Fruit fly (Drosophila melanogaster) whole organism, prepupa: ENCODE data around the gene Oseg1.
A peak's percentile ranks its signal among the peaks of the same experiment; 100 is the strongest.

Experiments used
- Blimp-1 ChIP-seq: fragments of 200-800 bp; sonication (Bioruptor generic); optimal IDR thresholded peaks from 3 replicates; lab custom pipeline; 2017; ENCODE audit warnings: missing biosample characterization, missing genetic modification characterization, mild to moderate bottlenecking, moderate library complexity, missing genetic modification reagents
- CG10631 ChIP-seq: fragments of 200-800 bp; sonication (Bioruptor generic); optimal IDR thresholded peaks from 2 replicates; lab custom pipeline; 2016; ENCODE audit warnings: missing biosample characterization, missing genetic modification characterization
- CG10669 ChIP-seq: fragments of 200-800 bp; sonication (Bioruptor generic); optimal IDR thresholded peaks from 3 replicates; lab custom pipeline; 2018; ENCODE audit warnings: missing biosample characterization, mild to moderate bottlenecking, missing genetic modification characterization, moderate library complexity
- CG11294 ChIP-seq: fragments of 200-800 bp; sonication (Bioruptor generic); IDR thresholded peaks from 2 replicates; pipeline ENCODE4 v1.3.6; 2022; ENCODE audit warnings: missing biosample characterization, missing genetic modification characterization
- CG11762 ChIP-seq: fragments of 200-800 bp; sonication (Bioruptor generic); optimal IDR thresholded peaks from 3 replicates; lab custom pipeline; 2016; ENCODE audit warnings: missing biosample characterization, missing genetic modification characterization; ENCODE audit not compliant: insufficient read depth
- CG11902 ChIP-seq: fragments of 200-800 bp; sonication (Bioruptor generic); optimal IDR thresholded peaks from 3 replicates; lab custom pipeline; 2016; ENCODE audit warnings: missing biosample characterization, missing genetic modification characterization
- CG15336 ChIP-seq: fragments of 200-800 bp; sonication (Bioruptor generic); IDR thresholded peaks from 2 replicates; pipeline ENCODE4 v1.3.6; 2022; ENCODE audit warnings: missing biosample characterization, missing genetic modification characterization
- CG16779 ChIP-seq: fragments of 200-800 bp; sonication (Bioruptor generic); optimal IDR thresholded peaks from 3 replicates; lab custom pipeline; 2017; ENCODE audit warnings: missing biosample characterization, mild to moderate bottlenecking, missing genetic modification characterization
- CG3032 ChIP-seq: fragments of 200-800 bp; optimal IDR thresholded peaks from 2 replicates; lab custom pipeline; 2019; ENCODE audit warnings: missing biosample characterization, mild to moderate bottlenecking, missing genetic modification characterization, moderate library complexity
- CG32006 ChIP-seq: fragments of 200-800 bp; sonication (Bioruptor generic); optimal IDR thresholded peaks from 3 replicates; lab custom pipeline; 2017; ENCODE audit warnings: missing biosample characterization, mild to moderate bottlenecking, missing genetic modification characterization
- CG3919 ChIP-seq: fragments of 200-800 bp; sonication (Bioruptor generic); optimal IDR thresholded peaks from 3 replicates; lab custom pipeline; 2016; ENCODE audit warnings: missing biosample characterization, missing genetic modification characterization
- CG6163 ChIP-seq: fragments of 200-800 bp; sonication (Bioruptor generic); IDR thresholded peaks from 3 replicates; pipeline ENCODE4 v1.3.6; 2022; ENCODE audit warnings: missing biosample characterization, missing genetic modification characterization
- CG6792 ChIP-seq: fragments of 200-800 bp; sonication (Bioruptor generic); optimal IDR thresholded peaks from 3 replicates; lab custom pipeline; 2016; ENCODE audit warnings: missing biosample characterization, missing genetic modification characterization
- CG6808 ChIP-seq: fragments of 200-800 bp; sonication (Bioruptor generic); optimal IDR thresholded peaks from 3 replicates; lab custom pipeline; 2017; ENCODE audit warnings: missing biosample characterization, missing genetic modification characterization, mild to moderate bottlenecking, moderate library complexity, missing genetic modification reagents
- CG6854 ChIP-seq: fragments of 200-800 bp; sonication (Bioruptor generic); optimal IDR thresholded peaks from 2 replicates; lab custom pipeline; 2017; ENCODE audit warnings: missing biosample characterization, mild to moderate bottlenecking, missing genetic modification characterization
- CG8319 ChIP-seq: fragments of 200-800 bp; sonication (Bioruptor generic); optimal IDR thresholded peaks from 3 replicates; lab custom pipeline; 2016; ENCODE audit warnings: missing biosample characterization, missing genetic modification characterization
- CG8632 ChIP-seq: fragments of 200-800 bp; sonication (Bioruptor generic); optimal IDR thresholded peaks from 3 replicates; lab custom pipeline; 2016; ENCODE audit warnings: missing biosample characterization, missing genetic modification characterization
- Eip78C ChIP-seq: fragments of 200-800 bp; sonication (Bioruptor generic); peaks from one replicate; lab custom pipeline; 2016; ENCODE audit warnings: missing biosample characterization, missing genetic modification characterization
- Ets21C ChIP-seq: fragments of 200-800 bp; sonication (Bioruptor generic); optimal IDR thresholded peaks from 3 replicates; lab custom pipeline; 2016; ENCODE audit warnings: missing biosample characterization, missing genetic modification characterization
- Ets96B ChIP-seq: fragments of 200-800 bp; optimal IDR thresholded peaks from 2 replicates; lab custom pipeline; 2019; ENCODE audit warnings: missing biosample characterization, mild to moderate bottlenecking, missing genetic modification characterization, moderate library complexity
- Hr38 ChIP-seq: sonication (Bioruptor generic); optimal IDR thresholded peaks from 2 replicates; lab custom pipeline; 2016; ENCODE audit warnings: missing biosample characterization, missing genetic modification characterization
- Hr4 ChIP-seq: fragments of 200-800 bp; sonication (Bioruptor generic); optimal IDR thresholded peaks from 3 replicates; lab custom pipeline; 2016; ENCODE audit warnings: missing biosample characterization, missing genetic modification characterization
- Met ChIP-seq: fragments of 200-800 bp; sonication (Bioruptor generic); optimal IDR thresholded peaks from 3 replicates; lab custom pipeline; 2016; ENCODE audit warnings: missing biosample characterization, missing genetic modification characterization
- Sox102F ChIP-seq: fragments of 200-800 bp; sonication (Bioruptor generic); optimal IDR thresholded peaks from 2 replicates; lab custom pipeline; 2016; ENCODE audit warnings: missing biosample characterization, mild to moderate bottlenecking, missing genetic modification characterization
- Sox14 ChIP-seq: fragments of 200-800 bp; sonication (Bioruptor generic); optimal IDR thresholded peaks from 3 replicates; lab custom pipeline; 2016; ENCODE audit warnings: missing biosample characterization, missing genetic modification characterization
- Sox15 ChIP-seq: fragments of 200-800 bp; sonication (Bioruptor generic); optimal IDR thresholded peaks from 3 replicates; lab custom pipeline; 2016; ENCODE audit warnings: missing biosample characterization, missing genetic modification characterization
- achi ChIP-seq: fragments of 200-800 bp; sonication (Bioruptor generic); optimal IDR thresholded peaks from 3 replicates; lab custom pipeline; 2016; ENCODE audit warnings: missing biosample characterization, missing genetic modification characterization
- cyc ChIP-seq: fragments of 200-800 bp; sonication (Bioruptor generic); optimal IDR thresholded peaks from 3 replicates; lab custom pipeline; 2016; ENCODE audit warnings: missing biosample characterization, missing genetic modification characterization
- fd59A ChIP-seq: fragments of 200-800 bp; sonication (Bioruptor generic); optimal IDR thresholded peaks from 2 replicates; lab custom pipeline; 2017; ENCODE audit warnings: missing biosample characterization, mild to moderate bottlenecking, missing genetic modification characterization, missing genetic modification reagents
- fd85E ChIP-seq: fragments of 200-800 bp; sonication (Bioruptor generic); optimal IDR thresholded peaks from 3 replicates; lab custom pipeline; 2016; ENCODE audit warnings: missing biosample characterization, missing genetic modification characterization
- fkh ChIP-seq: fragments of 200-800 bp; sonication (Bioruptor generic); optimal IDR thresholded peaks from 3 replicates; lab custom pipeline; 2017; ENCODE audit warnings: missing biosample characterization, mild to moderate bottlenecking, missing genetic modification characterization, moderate library complexity
- lz ChIP-seq: fragments of 200-800 bp; sonication (Bioruptor generic); optimal IDR thresholded peaks from 3 replicates; lab custom pipeline; 2016; ENCODE audit warnings: missing biosample characterization, missing genetic modification characterization
- net ChIP-seq: fragments of 200-800 bp; sonication (Bioruptor generic); optimal IDR thresholded peaks from 3 replicates; lab custom pipeline; 2016; ENCODE audit warnings: missing biosample characterization, missing genetic modification characterization
- pdm3 ChIP-seq: fragments of 200-800 bp; sonication (Bioruptor generic); optimal IDR thresholded peaks from 3 replicates; lab custom pipeline; 2016; ENCODE audit warnings: missing biosample characterization, missing genetic modification characterization
- salr ChIP-seq, 2 experiments: fragments of 200-800 bp; sonication (Bioruptor generic); optimal IDR thresholded peaks; 3 replicates each; lab custom pipeline; 2016 to 2018; ENCODE audit warnings: missing biosample characterization in 2 of 2, missing genetic modification characterization in 2 of 2, mild to moderate bottlenecking in 1 of 2
- spab ChIP-seq: fragments of 200-800 bp; sonication (Bioruptor generic); optimal IDR thresholded peaks from 2 replicates; lab custom pipeline; 2017; ENCODE audit warnings: missing biosample characterization, mild to moderate bottlenecking, missing genetic modification characterization, missing genetic modification reagents
- svp ChIP-seq: fragments of 200-800 bp; sonication (Bioruptor generic); peaks from one replicate; lab custom pipeline; 2016; ENCODE audit warnings: missing biosample characterization, missing genetic modification characterization
- topi ChIP-seq: fragments of 200-800 bp; sonication (Bioruptor generic); optimal IDR thresholded peaks from 3 replicates; lab custom pipeline; 2016; ENCODE audit warnings: missing biosample characterization, missing genetic modification characterization
- vri ChIP-seq: fragments of 200-800 bp; sonication (Bioruptor generic); optimal IDR thresholded peaks from 3 replicates; lab custom pipeline; 2016; ENCODE audit warnings: missing biosample characterization, mild to moderate bottlenecking, missing genetic modification characterization

Gene Oseg1

DNA sequence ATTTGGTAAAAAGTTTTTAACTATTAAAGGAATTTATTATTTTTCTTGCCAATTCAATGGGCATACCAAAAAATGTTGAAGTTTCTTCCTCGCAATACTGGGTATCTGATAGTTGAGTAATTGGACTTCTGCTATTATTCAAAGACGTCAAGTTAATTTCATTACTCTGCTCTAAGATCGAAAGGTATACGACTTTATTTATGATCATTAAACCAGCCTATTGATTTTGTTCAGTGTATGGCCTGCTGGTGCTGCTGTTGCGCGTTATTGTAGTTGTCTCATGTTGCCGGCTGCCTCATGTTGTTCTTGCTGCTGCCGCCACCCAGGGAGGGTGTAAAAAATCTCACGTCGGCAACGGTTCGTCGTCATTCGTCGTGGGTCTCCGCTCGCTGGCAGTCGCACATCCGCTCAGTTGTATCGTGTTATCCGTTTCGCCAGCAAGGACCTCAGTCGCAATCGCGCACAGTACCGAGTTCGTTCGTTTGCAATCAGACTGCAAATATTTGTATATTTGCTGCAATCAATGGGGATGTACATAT is 16.9 kb downstream of the Oseg1 start, which contains the start of gene CG7120 (continued):
- peak; percentile 31 for TF ChIP-seq Ets96B (tag; lab: Kevin White, UChicago)
- peak; percentile 43 for TF ChIP-seq CG10669 (GFP tag; lab: Kevin White, UChicago)
- TF ChIP-seq Sox15 (GFP tag; lab: Kevin White, UChicago) = no peak

- peak; percentile 33 for TF ChIP-seq Eip78C (GFP tag; lab: Kevin White, UChicago)
- no peak for TF ChIP-seq CG6854 (GFP tag; lab: Kevin White, UChicago)
These were observed 17.7 kb downstream of the Oseg1 start for dm6 chr3L:8394944-8395343.

- TF ChIP-seq Hr38 (GFP tag; lab: Kevin White, UChicago) = no peak
- TF ChIP-seq svp (GFP tag; lab: Kevin White, UChicago) = no peak
- no peak for TF ChIP-seq CG6792
- TF ChIP-seq CG16779 (tag; lab: Kevin White, UChicago) = no peak
- TF ChIP-seq salr (GFP tag; optimal IDR thresholded peaks at IDR 0.05; lab: Kevin White, UChicago) = no peak
- no peak for TF ChIP-seq Sox14 (GFP tag; lab: Kevin White, UChicago)
- no peak for TF ChIP-seq spab (GFP tag; lab: Kevin White, UChicago)
- TF ChIP-seq CG10669 (GFP tag; lab: Kevin White, UChicago) = no peak
- no peak for TF ChIP-seq CG11902
- TF ChIP-seq CG8319 (GFP tag; lab: Kevin White, UChicago) = no peak
- no peak for TF ChIP-seq Ets96B (tag; lab: Kevin White, UChicago)
- TF ChIP-seq achi (GFP tag; lab: Kevin White, UChicago) = no peak
- TF ChIP-seq CG32006 = no peak
- TF ChIP-seq pdm3 (GFP tag; lab: Kevin White, UChicago) = no peak
These were observed 18.5 kb downstream of the Oseg1 start for dm6 chr3L:8394132-8394531.

DNA sequence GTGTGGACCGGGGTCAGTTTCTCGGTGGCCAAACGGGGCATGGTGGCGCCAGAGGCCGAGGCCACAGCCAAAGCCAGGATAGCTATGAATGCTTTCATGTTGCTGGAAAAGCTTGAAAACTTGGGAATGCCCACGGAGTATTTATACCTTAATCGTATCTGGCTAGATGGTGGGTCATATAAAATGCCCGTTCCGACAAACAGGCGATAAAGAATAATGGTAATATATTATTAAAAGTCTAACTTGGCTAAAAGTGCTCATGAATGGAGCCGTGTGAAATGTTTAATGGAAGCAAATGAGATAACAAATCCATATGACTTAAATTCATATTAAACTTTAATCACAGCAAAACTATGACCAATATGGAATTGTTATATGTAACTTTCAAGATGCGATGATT is 19.1 kb downstream of the Oseg1 start, which contains the start of gene Jon66Cii:
TSS of gene Jon66Cii (minus strand) at position 101 of the 400 bp plus-strand sequence.
- TF ChIP-seq net (GFP tag; lab: Kevin White, UChicago) (no peak), fd59A (no peak), Sox14 (GFP tag; lab: Kevin White, UChicago) (no peak), CG3032 (tag; lab: Kevin White, UChicago) (no peak), CG6808 (GFP tag; lab: Kevin White, UChicago) (no peak), Ets96B (tag; lab: Kevin White, UChicago) (no peak), Sox102F (no peak), Eip78C (GFP tag; lab: Kevin White, UChicago) (no peak), CG6854 (GFP tag; lab: Kevin White, UChicago) (no peak), Met (GFP tag; lab: Kevin White, UChicago) (no peak), Hr4 (GFP tag; lab: Kevin White, UChicago) (no peak)

- no peak for TF ChIP-seq CG3919 (GFP tag; lab: Kevin White, UChicago)
- no peak for TF ChIP-seq cyc (GFP tag; lab: Kevin White, UChicago)
- TF ChIP-seq CG11762 = no peak
- no peak for TF ChIP-seq lz (GFP tag; lab: Kevin White, UChicago)
- no peak for TF ChIP-seq CG15336 (GFP tag; lab: Robert Waterston, UW)
- TF ChIP-seq CG8632 (GFP tag; lab: Kevin White, UChicago) = no peak
- TF ChIP-seq fkh (GFP tag; lab: Kevin White, UChicago) = no peak
- TF ChIP-seq fd85E (GFP tag; lab: Kevin White, UChicago) = no peak
- no peak for TF ChIP-seq vri
- no peak for TF ChIP-seq CG6163 (GFP tag; lab: Robert Waterston, UW)
- no peak for TF ChIP-seq Ets21C (GFP tag; lab: Kevin White, UChicago)
- TF ChIP-seq topi = no peak
- TF ChIP-seq Sox15 (GFP tag; lab: Kevin White, UChicago) = no peak
- no peak for TF ChIP-seq Blimp-1
- TF ChIP-seq CG11294 = no peak
- no peak for TF ChIP-seq CG10631 (GFP tag; lab: Kevin White, UChicago)
- no peak for TF ChIP-seq Ets96B (tag; lab: Kevin White, UChicago)
- TF ChIP-seq spab (GFP tag; lab: Kevin White, UChicago) = no peak
These were observed 21.4 kb downstream of the Oseg1 start, which contains the start of gene Jon66Ci for dm6 chr3L:8391240-8391639. Gene Jon66Ci, plus strand, starts transcription at chr3L:8391540.
